Worm (Caenorhabditis elegans) whole organism, young adult: ENCODE data around the gene rbg-3.

Experiments
- chd-7 ChIP-seq: sonication (generic microtip); optimal IDR thresholded peaks from 2 replicates; lab custom pipeline; 2016; ENCODE audit warnings: mild to moderate bottlenecking, missing genetic modification characterization, moderate library complexity, missing compliant biosample characterization
- lsl-1 ChIP-seq: fragments of 200-800 bp; sonication (Bioruptor generic); optimal IDR thresholded peaks from 2 replicates; lab custom pipeline; 2018; ENCODE audit warnings: mild to moderate bottlenecking, missing genetic modification characterization, moderate library complexity, missing compliant biosample characterization

- no peak for TF ChIP-seq lsl-1 (GFP tag; lab: Kevin White, UChicago)
- TF ChIP-seq chd-7 (tag; lab: Kevin White, UChicago), result no peak
Measured at ce11 chrIII:4796536-4796935, 42.3 kb downstream of the rbg-3 start, which contains the start of gene tag-325.
